3 worm cellular contexts compared by ENCODE assay signal in genomic region chrIV:1826737-1827136, ce11.
A peak's percentile ranks its signal among the peaks of the same experiment; 100 is the strongest.
TF ChIP-seq lines count a peak whose summit lies in the region.

No protein-coding gene starts in this region.

TF ChIP-seq in whole organism, L1 larva, 84 proteins besides CTCF, POLR2A, EP300 and RAD21 (continued from another document):
- TF ChIP-seq swsn-7 (tag; optimal IDR thresholded peaks at IDR 0.05; lab: Kevin White, UChicago) (peak; percentile 28), nhr-71 (tag; optimal IDR thresholded peaks at IDR 0.05; lab: Kevin White, UChicago) (peak; percentile 56), fkh-10 (GFP tag; optimal IDR thresholded peaks at IDR 0.05; lab: Kevin White, UChicago) (peak; percentile 23), xbp-1 (tag; optimal IDR thresholded peaks at IDR 0.05; lab: Kevin White, UChicago) (peak; percentile 13), efl-1 (optimal IDR thresholded peaks at IDR 0.05; lab: Kevin White, UChicago) (no peak), efl-1 (GFP tag; optimal IDR thresholded peaks at IDR 0.05 in 1 of 2; lab: Kevin White, UChicago) (peak in 1 of 2 experiments; percentile 76)
TF ChIP-seq in whole organism, L1 larva: peak in this region for 13.

TF ChIP-seq in whole organism, L2 larva, 48 proteins besides CTCF, POLR2A, EP300 and RAD21 (continued from another document):
- TF ChIP-seq gmeb-1 (tag; optimal IDR thresholded peaks at IDR 0.05; lab: Kevin White, UChicago) = no peak
- TF ChIP-seq ztf-4 (tag; optimal IDR thresholded peaks at IDR 0.05; lab: Kevin White, UChicago) = no peak
- no peak for TF ChIP-seq lin-13 (GFP tag; optimal IDR thresholded peaks at IDR 0.05; lab: Kevin White, UChicago)
- TF ChIP-seq unc-55 (GFP tag; optimal IDR thresholded peaks at IDR 0.05; lab: Kevin White, UChicago) = no peak
- TF ChIP-seq alr-1 (tag; optimal IDR thresholded peaks at IDR 0.05; lab: Kevin White, UChicago) = no peak
- no peak for TF ChIP-seq unc-62 (GFP tag; optimal IDR thresholded peaks at IDR 0.05; lab: Kevin White, UChicago)

TF ChIP-seq in whole organism, L4 larva, 104 proteins besides CTCF, POLR2A, EP300 and RAD21 (continued from another document):
- no peak for TF ChIP-seq lin-39 (tag; optimal IDR thresholded peaks at IDR 0.05; lab: Kevin White, UChicago)
- no peak for TF ChIP-seq arid-1 (GFP tag; conservative IDR thresholded peaks at IDR 0.05; lab: Robert Waterston, UW)
- TF ChIP-seq lin-29 (GFP tag; IDR thresholded peaks at IDR 0.05; lab: Robert Waterston, UW) = no peak
